Worm (Caenorhabditis elegans): Measurements from ENCODE around the gene glb-2.
A peak's percentile ranks its signal among the peaks of the same experiment; 100 is the strongest.

The glb-2 gene

ce11 chrIV:7235382-7235917 is 27.6 kb downstream of the glb-2 start:
- TF ChIP-seq him-1 (tag; optimal IDR thresholded peaks at IDR 0.05), result no peak
- TF ChIP-seq dao-5 (tag; optimal IDR thresholded peaks at IDR 0.05), result no peak
- no peak for TF ChIP-seq W03F9.2 (tag; optimal IDR thresholded peaks at IDR 0.05)

DNA sequence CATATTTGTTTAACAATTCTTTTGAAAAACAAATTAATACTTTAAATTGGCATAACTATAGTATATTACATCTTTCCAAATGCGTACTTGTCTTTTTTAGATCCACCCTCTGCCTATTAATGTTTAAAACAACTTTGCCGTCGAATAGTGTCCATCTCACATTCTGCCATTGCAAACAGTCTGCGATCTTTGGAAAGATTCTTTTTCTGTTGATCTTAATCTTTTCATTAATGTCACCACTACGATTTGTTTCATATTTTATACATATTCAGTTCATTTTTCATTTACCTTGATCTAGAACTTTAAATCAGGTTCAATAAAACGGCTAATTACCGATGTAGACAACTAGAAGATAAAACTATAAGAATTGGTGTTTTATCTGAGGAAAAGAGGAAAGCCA is 28.4 kb downstream of the glb-2 start:
- TF ChIP-seq dao-5 (tag; optimal IDR thresholded peaks at IDR 0.05), result no peak
- TF ChIP-seq W03F9.2 (tag; optimal IDR thresholded peaks at IDR 0.05), result no peak
- TF ChIP-seq him-1 (tag; optimal IDR thresholded peaks at IDR 0.05), result no peak

ce11 chrIV:7233566-7234014 is 29.4 kb downstream of the glb-2 start:
- TF ChIP-seq dao-5 (tag; optimal IDR thresholded peaks at IDR 0.05), result no peak
- TF ChIP-seq him-1 (tag; optimal IDR thresholded peaks at IDR 0.05), result no peak
- no peak for TF ChIP-seq W03F9.2 (tag; optimal IDR thresholded peaks at IDR 0.05)

- no peak for TF ChIP-seq W03F9.2 (tag; optimal IDR thresholded peaks at IDR 0.05)
- no peak for TF ChIP-seq dao-5 (tag; optimal IDR thresholded peaks at IDR 0.05)
- no peak for TF ChIP-seq him-1 (tag; optimal IDR thresholded peaks at IDR 0.05)
Observed at ce11 chrIV:7230935-7231334, 32.1 kb downstream of the glb-2 start, which contains the start of gene D2024.4. D2024.4 (plus strand) TSS chrIV:7231235.

DNA sequence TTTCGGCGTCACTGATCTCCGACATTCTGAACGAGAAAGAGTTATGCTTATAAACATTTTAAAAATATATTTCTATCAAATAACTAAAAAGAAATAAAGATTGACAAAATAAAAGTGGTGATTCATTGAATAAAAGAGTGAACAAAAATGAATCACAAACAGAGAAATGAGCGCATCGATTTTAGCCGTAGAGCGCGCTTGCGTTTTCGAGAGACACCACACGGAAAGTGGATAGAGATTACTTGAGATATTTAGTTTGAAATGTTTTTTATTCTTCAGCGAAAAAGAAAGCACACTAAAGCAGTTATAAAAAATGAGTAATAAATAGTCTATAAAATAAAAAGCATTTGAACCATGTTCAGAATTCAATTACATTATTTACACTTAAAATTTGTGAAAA is 32.8 kb downstream of the glb-2 start, which contains the start of gene cap-1:
Gene cap-1, minus strand, starts transcription at position 26 of the 400 bp plus-strand sequence.
- TF ChIP-seq dao-5 (tag; optimal IDR thresholded peaks at IDR 0.05) (no peak), W03F9.2 (tag; optimal IDR thresholded peaks at IDR 0.05) (peak; percentile 91)

DNA sequence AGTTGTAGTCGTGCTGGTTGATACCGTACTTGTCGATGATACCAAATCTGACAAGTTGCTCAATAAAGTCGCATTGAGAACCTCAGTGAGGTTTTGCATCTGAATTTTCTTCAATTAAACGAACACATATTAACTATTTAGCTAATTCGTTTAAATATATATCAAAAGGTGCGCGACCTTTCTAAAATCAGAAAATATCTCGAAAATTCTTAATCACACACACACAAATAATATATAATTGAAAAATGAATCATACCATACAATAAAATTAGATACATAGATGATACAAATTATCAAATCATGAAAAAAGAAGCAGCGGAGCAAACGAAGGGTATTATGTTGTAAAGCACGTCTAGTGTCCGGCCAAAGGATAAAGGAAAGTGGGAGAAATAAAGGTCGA is 34.8 kb downstream of the glb-2 start, which contains the start of gene D2024.5:
Gene D2024.5, minus strand, starts transcription at position 101 of the 400 bp plus-strand sequence.
- TF ChIP-seq W03F9.2 (tag; optimal IDR thresholded peaks at IDR 0.05), result no peak
- no peak for TF ChIP-seq dao-5 (tag; optimal IDR thresholded peaks at IDR 0.05)
- TF ChIP-seq him-1 (tag; optimal IDR thresholded peaks at IDR 0.05), result no peak

DNA sequence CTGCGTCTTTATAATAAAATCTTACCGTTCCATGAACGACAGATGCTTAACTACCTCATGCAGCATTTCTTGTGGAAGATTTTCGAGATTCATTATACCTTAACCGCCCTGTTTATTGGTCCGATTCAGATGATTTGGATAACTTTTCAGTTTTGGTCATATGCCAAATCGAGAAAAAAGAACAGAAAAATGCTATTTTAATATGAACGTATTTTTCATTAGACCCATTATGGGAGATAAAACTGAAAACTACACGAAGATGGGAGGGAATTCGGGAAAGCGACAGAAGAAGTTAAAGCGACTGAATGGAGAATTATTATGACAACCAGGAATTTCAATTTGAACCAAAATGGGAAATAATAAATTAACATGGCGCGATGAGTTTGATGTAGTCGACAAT is 36.0 kb downstream of the glb-2 start, which contains the start of gene R13A1.10:
Gene R13A1.10, minus strand, starts transcription at position 101 of the 400 bp plus-strand sequence.
- TF ChIP-seq W03F9.2 (tag; optimal IDR thresholded peaks at IDR 0.05) (no peak), him-1 (tag; optimal IDR thresholded peaks at IDR 0.05) (no peak), dao-5 (tag; optimal IDR thresholded peaks at IDR 0.05) (no peak)

DNA sequence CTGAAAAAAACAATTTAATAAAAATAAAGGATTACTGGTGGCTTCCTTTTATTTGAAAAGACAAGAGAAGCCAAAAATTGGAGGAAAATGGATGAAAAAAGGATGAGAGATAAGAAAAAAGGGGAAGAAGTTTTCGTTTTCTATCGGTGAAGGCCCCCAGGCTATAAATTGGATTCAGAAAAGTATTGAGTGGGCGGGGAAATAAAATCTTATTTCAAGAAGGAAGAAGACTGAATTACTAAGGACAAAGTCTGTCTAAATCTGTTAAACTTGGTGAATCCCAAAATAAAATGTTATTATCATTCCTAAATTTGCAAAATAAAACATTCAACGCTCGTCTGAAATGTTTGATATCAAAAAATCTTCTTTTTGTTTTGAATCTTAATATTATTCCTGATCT is 40.9 kb downstream of the glb-2 start:
- TF ChIP-seq W03F9.2 (tag; optimal IDR thresholded peaks at IDR 0.05) (no peak), him-1 (tag; optimal IDR thresholded peaks at IDR 0.05) (no peak), dao-5 (tag; optimal IDR thresholded peaks at IDR 0.05) (no peak)

DNA sequence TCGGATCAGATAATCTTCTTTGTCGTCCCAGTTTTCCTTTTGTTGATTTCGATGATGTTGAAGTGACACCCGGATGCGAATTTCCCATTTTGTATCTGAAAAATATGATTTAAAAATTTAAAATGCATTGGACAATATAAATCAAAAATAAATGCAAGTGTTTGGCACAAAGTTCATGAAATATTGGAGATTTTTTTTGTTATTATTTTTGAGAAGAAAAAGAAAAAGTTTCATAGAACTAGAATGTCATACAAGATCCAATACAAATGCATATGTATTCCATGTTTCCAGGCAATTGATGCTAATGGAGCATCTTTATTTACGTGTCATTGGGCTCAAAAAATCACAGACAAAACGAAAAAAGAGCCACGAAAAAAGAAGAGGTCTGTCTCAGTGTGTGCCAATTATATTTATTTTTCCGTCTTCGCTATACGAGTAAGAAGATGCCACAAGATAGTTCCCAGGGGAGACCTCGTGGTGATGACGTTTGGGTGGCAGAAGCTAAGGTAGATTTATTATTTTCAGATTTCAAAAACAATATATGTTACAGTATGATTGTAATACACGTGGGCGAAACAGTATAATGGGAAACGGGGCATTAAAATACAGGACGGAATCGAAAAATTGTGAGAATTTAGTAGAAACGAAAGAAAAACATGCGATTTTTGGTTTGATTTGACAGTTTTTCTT is 43.5 kb downstream of the glb-2 start, which contains the start of the genes glb-23 and R13A1.1:
Gene glb-23, minus strand, starts transcription at position 101 of the 690 bp plus-strand sequence.
Gene R13A1.1, plus strand, starts transcription at position 640 of the 690 bp plus-strand sequence.
- TF ChIP-seq W03F9.2 (tag; optimal IDR thresholded peaks at IDR 0.05) (no peak), him-1 (tag; optimal IDR thresholded peaks at IDR 0.05) (no peak), dao-5 (tag; optimal IDR thresholded peaks at IDR 0.05) (no peak)

DNA sequence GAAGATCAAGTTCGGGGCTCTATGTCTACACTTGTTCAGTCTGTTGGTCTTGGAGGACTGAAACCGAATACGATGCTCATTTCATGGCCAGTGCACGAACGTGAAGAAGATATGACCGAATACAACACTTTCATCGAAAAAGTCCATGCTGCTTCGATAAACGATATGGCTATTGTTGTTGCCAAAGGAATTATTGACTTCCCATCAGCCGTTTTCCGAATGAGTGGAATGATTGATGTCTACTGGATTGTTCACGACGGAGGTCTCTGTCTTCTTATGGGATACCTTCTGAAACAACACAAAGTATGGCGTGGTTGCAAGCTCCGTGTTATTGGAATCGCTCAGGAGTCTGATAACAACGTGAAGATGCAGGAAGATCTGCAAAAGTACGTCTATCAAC is 46.8 kb downstream of the glb-2 start:
- no peak for TF ChIP-seq dao-5 (tag; optimal IDR thresholded peaks at IDR 0.05)
- TF ChIP-seq him-1 (tag; optimal IDR thresholded peaks at IDR 0.05), result no peak
- no peak for TF ChIP-seq W03F9.2 (tag; optimal IDR thresholded peaks at IDR 0.05)

- TF ChIP-seq dao-5 (tag; optimal IDR thresholded peaks at IDR 0.05), result no peak
- TF ChIP-seq W03F9.2 (tag; optimal IDR thresholded peaks at IDR 0.05), result no peak
- no peak for TF ChIP-seq him-1 (tag; optimal IDR thresholded peaks at IDR 0.05)
Observed at ce11 chrIV:7212769-7213168, 50.3 kb downstream of the glb-2 start.

Measured in whole organism, L4/young adult.